Worm (Caenorhabditis elegans) whole organism, L1 larva: ENCODE data around the gene T25B9.3.

Source experiments
- C04F5.9 ChIP-seq: sonication (generic microtip); optimal IDR thresholded peaks from 2 replicates; lab custom pipeline; 2016; ENCODE audit warnings: missing genetic modification characterization, missing compliant biosample characterization
- Y116A8C.19 ChIP-seq: sonication (generic microtip); optimal IDR thresholded peaks from 2 replicates; lab custom pipeline; 2016; ENCODE audit warnings: missing compliant biosample characterization, missing genetic modification characterization, borderline replicate concordance
- aly-2 ChIP-seq: fragments of 150-350 bp; optimal IDR thresholded peaks from 2 replicates; lab custom pipeline; 2014; ENCODE audit warnings: missing biosample characterization, missing genetic modification characterization
- blmp-1 ChIP-seq: fragments of 150-350 bp; optimal IDR thresholded peaks from 2 replicates; lab custom pipeline; 2014; ENCODE audit warnings: missing biosample characterization, missing genetic modification characterization
- ces-1 ChIP-seq: fragments of 150-350 bp; optimal IDR thresholded peaks from 2 replicates; lab custom pipeline; 2014; ENCODE audit warnings: missing biosample characterization, missing genetic modification reagents, missing genetic modification characterization
- elt-2 ChIP-seq: sonication (generic microtip); optimal IDR thresholded peaks from 2 replicates; lab custom pipeline; 2016; ENCODE audit warnings: missing genetic modification characterization, mild to moderate bottlenecking, inconsistent platforms, missing compliant biosample characterization, missing genetic modification reagents
- hpl-2 ChIP-seq: fragments of 150-350 bp; optimal IDR thresholded peaks from 2 replicates; lab custom pipeline; 2014; ENCODE audit warnings: missing biosample characterization, missing genetic modification reagents, missing genetic modification characterization
- lin-14 ChIP-seq: fragments of 200-800 bp; sonication (Bioruptor generic); optimal IDR thresholded peaks from 2 replicates; lab custom pipeline; 2018; ENCODE audit warnings: mild to moderate bottlenecking, missing genetic modification characterization, moderate library complexity, missing compliant biosample characterization
- lin-15B ChIP-seq: fragments of 150-350 bp; sonication (generic microtip); optimal IDR thresholded peaks from 3 replicates; lab custom pipeline; 2014; ENCODE audit warnings: missing biosample characterization, missing genetic modification characterization
- lin-35 ChIP-seq, 2 experiments: fragments of 150-350 bp; optimal IDR thresholded peaks; 2 replicates each; lab custom pipeline; 2014; ENCODE audit warnings: missing biosample characterization in 2 of 2, missing genetic modification characterization in 2 of 2, missing genetic modification reagents in 2 of 2
- lsy-2 ChIP-seq, 2 experiments: fragments of 150-350 bp; optimal IDR thresholded peaks; 2 replicates each; lab custom pipeline; 2014; ENCODE audit warnings: missing biosample characterization in 2 of 2, missing genetic modification characterization in 2 of 2
- mef-2 ChIP-seq: fragments of 150-350 bp; optimal IDR thresholded peaks from 2 replicates; lab custom pipeline; 2014; ENCODE audit warnings: missing biosample characterization, missing genetic modification characterization
- nhr-11 ChIP-seq: fragments of 150-350 bp; optimal IDR thresholded peaks from 2 replicates; lab custom pipeline; 2014; ENCODE audit warnings: missing biosample characterization, missing genetic modification characterization
- nhr-12 ChIP-seq: sonication (generic microtip); optimal IDR thresholded peaks from 2 replicates; lab custom pipeline; 2017; ENCODE audit warnings: missing biosample characterization, missing genetic modification characterization
- nhr-237 ChIP-seq: fragments of 150-350 bp; optimal IDR thresholded peaks from 2 replicates; lab custom pipeline; 2014; ENCODE audit warnings: missing biosample characterization, missing genetic modification characterization
- nhr-47 ChIP-seq: sonication (generic microtip); optimal IDR thresholded peaks from 2 replicates; lab custom pipeline; 2016; ENCODE audit warnings: mild to moderate bottlenecking, missing genetic modification characterization, moderate library complexity, missing compliant biosample characterization
- nhr-84 ChIP-seq: sonication (generic microtip); optimal IDR thresholded peaks from 2 replicates; lab custom pipeline; 2017; ENCODE audit warnings: missing biosample characterization, missing genetic modification characterization
- pag-3 ChIP-seq: sonication (generic microtip); optimal IDR thresholded peaks from 2 replicates; lab custom pipeline; 2017; ENCODE audit warnings: missing genetic modification characterization, mild to moderate bottlenecking, missing compliant biosample characterization, antibody characterized with exemption, borderline replicate concordance; ENCODE audit not compliant: insufficient read depth
- pqm-1 ChIP-seq: sonication (generic microtip); optimal IDR thresholded peaks from 3 replicates; lab custom pipeline; 2017; ENCODE audit warnings: missing biosample characterization, missing genetic modification characterization
- unc-62 ChIP-seq: fragments of 150-350 bp; optimal IDR thresholded peaks from 2 replicates; lab custom pipeline; 2014; ENCODE audit warnings: missing biosample characterization, missing genetic modification reagents, missing genetic modification characterization
- xbp-1 ChIP-seq: sonication (generic microtip); optimal IDR thresholded peaks from 2 replicates; lab custom pipeline; 2016; ENCODE audit warnings: missing genetic modification characterization, missing compliant biosample characterization
- zip-4 ChIP-seq: fragments of 200-800 bp; sonication (Bioruptor generic); optimal IDR thresholded peaks from 2 replicates; lab custom pipeline; 2018; ENCODE audit warnings: mild to moderate bottlenecking, missing genetic modification characterization, moderate library complexity, missing compliant biosample characterization

T25B9.3 gene

ce11 chrIV:10790353-10790752 is 45.8 kb downstream of the T25B9.3 start, which contains the start of gene pept-2:
Gene pept-2 (plus strand): TSS chrIV:10790653.
- TF ChIP-seq xbp-1 (tag; lab: Kevin White, UChicago) (no peak), blmp-1 (peak; percentile 24), elt-2 (tag; lab: Kevin White, UChicago) (no peak), mef-2 (tag; lab: Kevin White, UChicago) (no peak)

- TF ChIP-seq unc-62 (no peak), hpl-2 (no peak), pag-3 (tag; lab: Kevin White, UChicago) (no peak), elt-2 (tag; lab: Kevin White, UChicago) (peak; percentile 67), lin-35 (GFP tag; optimal IDR thresholded peaks at IDR 0.05; lab: Kevin White, UChicago) (peak in 1 of 2 experiments; percentile 24), pqm-1 (tag; lab: Kevin White, UChicago) (no peak), lin-14 (GFP tag; lab: Kevin White, UChicago) (peak; percentile 1), nhr-47 (no peak), nhr-11 (no peak), nhr-84 (tag; lab: Kevin White, UChicago) (no peak), lsy-2 (tag; optimal IDR thresholded peaks at IDR 0.05; lab: Kevin White, UChicago) (no peak), nhr-237 (tag; lab: Kevin White, UChicago) (no peak), Y116A8C.19 (tag; lab: Kevin White, UChicago) (no peak), nhr-12 (no peak), zip-4 (GFP tag; lab: Kevin White, UChicago) (no peak), lin-15B (no peak), mef-2 (tag; lab: Kevin White, UChicago) (no peak)
- TF ChIP-seq, all 84 proteins: peak for 3
Observed at ce11 chrIV:10795678-10796077, 51.1 kb downstream of the T25B9.3 start.

ce11 chrIV:10796707-10797106 is 52.1 kb downstream of the T25B9.3 start:
- TF ChIP-seq C04F5.9 (tag; lab: Kevin White, UChicago) = no peak
- peak; percentile 64 for TF ChIP-seq elt-2 (tag; lab: Kevin White, UChicago)
- TF ChIP-seq ces-1 (GFP tag; lab: Kevin White, UChicago) = no peak
- no peak for TF ChIP-seq nhr-12
- TF ChIP-seq aly-2 = no peak
